Fruit fly (Drosophila melanogaster): ENCODE data around the gene Axn.
A peak's percentile ranks its signal among the peaks of the same experiment; 100 is the strongest.

Gene Axn

dm6 chr3R:30046029-30047001 lies 23.7 kb downstream of the Axn start, which contains the start of the genes RpL32 and CG7943 (continued):
- peak; percentile 97 for TF ChIP-seq ci (GFP tag; IDR thresholded peaks at IDR 0.05)
- peak; percentile 98 for TF ChIP-seq Antp (GFP tag; optimal IDR thresholded peaks at IDR 0.05)
- TF ChIP-seq dan (GFP tag; IDR thresholded peaks at IDR 0.05), result peak; percentile 84
- peak; percentile 91 for TF ChIP-seq CG8290 (GFP tag; optimal IDR thresholded peaks at IDR 0.05)
- TF ChIP-seq CG8290 (tag; optimal IDR thresholded peaks at IDR 0.05), result peak in 1 of 2 experiments; percentile 95
- peak; percentile 78 for TF ChIP-seq Ravus (GFP tag; IDR thresholded peaks at IDR 0.05)
- peak; percentile 98 for TF ChIP-seq CG13775 (GFP tag; optimal IDR thresholded peaks at IDR 0.05)
- TF ChIP-seq repo (GFP tag; optimal IDR thresholded peaks at IDR 0.05), result peak; percentile 96
- peak; percentile 98 for TF ChIP-seq CG7987 (GFP tag; optimal IDR thresholded peaks at IDR 0.05)
- peak; percentile 96 for TF ChIP-seq pb (GFP tag; optimal IDR thresholded peaks at IDR 0.05)
- peak; percentile 70 for TF ChIP-seq CG33557 (GFP tag; optimal IDR thresholded peaks at IDR 0.05)
- peak; percentile 93 for TF ChIP-seq CG11085 (GFP tag; IDR thresholded peaks at IDR 0.05)
- TF ChIP-seq zfh2 (GFP tag; optimal IDR thresholded peaks at IDR 0.05), result peak; percentile 96
- TF ChIP-seq CG14710 (tag; optimal IDR thresholded peaks at IDR 0.05), result peak; percentile 96
- peak; percentile 89 for TF ChIP-seq CG43689 (GFP tag; IDR thresholded peaks at IDR 0.05)
- peak; percentile 95 for TF ChIP-seq CG6765 (GFP tag; optimal IDR thresholded peaks at IDR 0.05)
- TF ChIP-seq oc (tag; optimal IDR thresholded peaks at IDR 0.05), result peak; percentile 81
- peak; percentile 89 for TF ChIP-seq Dref (GFP tag; IDR thresholded peaks at IDR 0.05)
- peak; percentile 92 for TF ChIP-seq cas (GFP tag; IDR thresholded peaks at IDR 0.05)
- peak; percentile 78 for TF ChIP-seq CG10431 (GFP tag; optimal IDR thresholded peaks at IDR 0.05)
- peak; percentile 92 for TF ChIP-seq CG4854 (GFP tag; optimal IDR thresholded peaks at IDR 0.05)
- TF ChIP-seq gro (GFP tag; optimal IDR thresholded peaks at IDR 0.05), result peak; percentile 98
- peak; percentile 86 for TF ChIP-seq Neu2 (GFP tag; optimal IDR thresholded peaks at IDR 0.05; ENCODE audit: borderline replicate concordance)
- peak; percentile 100 for TF ChIP-seq Med (GFP tag)
- TF ChIP-seq Oaz (GFP tag; IDR thresholded peaks at IDR 0.05), result peak; percentile 94
- TF ChIP-seq nerfin-2 (GFP tag; IDR thresholded peaks at IDR 0.05; ENCODE audit: partially characterized antibody), result peak; percentile 100
- peak; percentile 86 for TF ChIP-seq CG1233 (GFP tag; optimal IDR thresholded peaks at IDR 0.05)
- TF ChIP-seq kni (GFP tag; optimal IDR thresholded peaks at IDR 0.05), result peak; percentile 92
- peak; percentile 97 for TF ChIP-seq CG13296 (GFP tag; optimal IDR thresholded peaks at IDR 0.05)
- TF ChIP-seq CG9932 (GFP tag; IDR thresholded peaks at IDR 0.05), result peak; percentile 99
- TF ChIP-seq ash1 (GFP tag; optimal IDR thresholded peaks at IDR 0.05), result peak; percentile 94
- peak; percentile 83 for TF ChIP-seq Lim3 (GFP tag; IDR thresholded peaks at IDR 0.05)
- TF ChIP-seq CG12299 (tag; optimal IDR thresholded peaks at IDR 0.05), result peak; percentile 84
- TF ChIP-seq Hand (GFP tag; optimal IDR thresholded peaks at IDR 0.05), result peak; percentile 70
- TF ChIP-seq CG11560 (tag; IDR thresholded peaks at IDR 0.05), result peak; percentile 84
- TF ChIP-seq bbx (GFP tag; IDR thresholded peaks at IDR 0.05; ENCODE audit: partially characterized antibody), result peak; percentile 100
- peak; percentile 91 for TF ChIP-seq wdn (GFP tag; IDR thresholded peaks at IDR 0.05)
- TF ChIP-seq zf30C (GFP tag; optimal IDR thresholded peaks at IDR 0.05), result no peak
- peak; percentile 91 for TF ChIP-seq CG1792 (GFP tag; optimal IDR thresholded peaks at IDR 0.05)
- peak; percentile 94 for TF ChIP-seq CG18476 (GFP tag; optimal IDR thresholded peaks at IDR 0.05)
- peak; percentile 66 for TF ChIP-seq CG4617 (GFP tag; optimal IDR thresholded peaks at IDR 0.05; ENCODE audit: borderline replicate concordance)
- TF ChIP-seq twi (tag; optimal IDR thresholded peaks at IDR 0.05), result peak; percentile 70
- TF ChIP-seq odd (GFP tag; optimal IDR thresholded peaks at IDR 0.05), result peak; percentile 91
- TF ChIP-seq CG30403 (GFP tag; optimal IDR thresholded peaks at IDR 0.05), result peak; percentile 94
- peak; percentile 87 for TF ChIP-seq nerfin-1 (tag; optimal IDR thresholded peaks at IDR 0.05)
- peak; percentile 92 for TF ChIP-seq CG2712 (tag; optimal IDR thresholded peaks at IDR 0.05)
- peak; percentile 54 for TF ChIP-seq pros (GFP tag; optimal IDR thresholded peaks at IDR 0.05)
- TF ChIP-seq Sry-δ (GFP tag; optimal IDR thresholded peaks at IDR 0.05), result peak; percentile 100
- peak; percentile 95 for TF ChIP-seq ken (GFP tag; IDR thresholded peaks at IDR 0.05)

Data from whole organism, embryonic.